Worm (Caenorhabditis elegans) whole organism, L2 larva: ENCODE results near the gene sth-1.

Source experiments
- Y55F3AM.14 ChIP-seq: fragments of 200-800 bp; sonication (Bioruptor generic); optimal IDR thresholded peaks from 2 replicates; lab custom pipeline; 2018; ENCODE audit warnings: mild to moderate bottlenecking, missing genetic modification characterization, missing compliant biosample characterization
- ZK546.5 ChIP-seq: sonication (generic microtip); optimal IDR thresholded peaks from 2 replicates; lab custom pipeline; 2017; ENCODE audit warnings: missing biosample characterization, missing genetic modification characterization
- alr-1 ChIP-seq: fragments of 150-350 bp; optimal IDR thresholded peaks from 2 replicates; lab custom pipeline; 2014; ENCODE audit warnings: missing biosample characterization, missing genetic modification characterization
- aly-2 ChIP-seq: fragments of 150-350 bp; optimal IDR thresholded peaks from 2 replicates; lab custom pipeline; 2014; ENCODE audit warnings: missing biosample characterization, missing genetic modification characterization
- ceh-82 ChIP-seq: fragments of 150-350 bp; optimal IDR thresholded peaks from 2 replicates; lab custom pipeline; 2014; ENCODE audit warnings: missing biosample characterization, missing genetic modification characterization
- crh-2 ChIP-seq: sonication (generic microtip); optimal IDR thresholded peaks from 2 replicates; lab custom pipeline; 2017; ENCODE audit warnings: missing biosample characterization, missing genetic modification characterization
- dmd-4 ChIP-seq: sonication (generic microtip); optimal IDR thresholded peaks from 2 replicates; lab custom pipeline; 2017; ENCODE audit warnings: missing biosample characterization, missing genetic modification characterization
- elt-3 ChIP-seq: sonication (generic microtip); optimal IDR thresholded peaks from 2 replicates; lab custom pipeline; 2017; ENCODE audit warnings: missing biosample characterization, missing genetic modification characterization
- fos-1 ChIP-seq: fragments of 150-350 bp; optimal IDR thresholded peaks from 2 replicates; lab custom pipeline; 2014; ENCODE audit warnings: missing biosample characterization, missing genetic modification characterization
- gmeb-1 ChIP-seq: fragments of 150-350 bp; optimal IDR thresholded peaks from 2 replicates; lab custom pipeline; 2014; ENCODE audit warnings: missing biosample characterization, missing genetic modification characterization
- lin-11 ChIP-seq: fragments of 150-350 bp; sonication (generic microtip); optimal IDR thresholded peaks from 2 replicates; lab custom pipeline; 2014; ENCODE audit warnings: missing biosample characterization, missing genetic modification characterization, inconsistent platforms, mixed read lengths
- lin-13 ChIP-seq: fragments of 150-350 bp; optimal IDR thresholded peaks from 2 replicates; lab custom pipeline; 2014; ENCODE audit warnings: missing biosample characterization, missing genetic modification reagents, missing genetic modification characterization
- lin-39 ChIP-seq: fragments of 150-350 bp; optimal IDR thresholded peaks from 2 replicates; lab custom pipeline; 2014; ENCODE audit warnings: missing biosample characterization, missing genetic modification reagents, missing genetic modification characterization
- lsy-2 ChIP-seq, 2 experiments: fragments of 150-350 bp in 1 of 2; sonication (generic microtip) in 1 of 2; optimal IDR thresholded peaks; 2 replicates each; lab custom pipeline; 2014 to 2017; ENCODE audit warnings: missing biosample characterization in 2 of 2, missing genetic modification characterization in 2 of 2
- mab-5 ChIP-seq: fragments of 150-350 bp; optimal IDR thresholded peaks from 2 replicates; lab custom pipeline; 2014; ENCODE audit warnings: missing biosample characterization, missing genetic modification characterization
- mbf-1 ChIP-seq: sonication (generic microtip); optimal IDR thresholded peaks from 2 replicates; lab custom pipeline; 2017; ENCODE audit warnings: missing biosample characterization, missing genetic modification characterization
- nhr-10 ChIP-seq: sonication (generic microtip); optimal IDR thresholded peaks from 2 replicates; lab custom pipeline; 2017; ENCODE audit warnings: missing biosample characterization, missing genetic modification characterization
- nhr-11 ChIP-seq: fragments of 150-350 bp; optimal IDR thresholded peaks from 2 replicates; lab custom pipeline; 2014; ENCODE audit warnings: missing biosample characterization, missing genetic modification characterization
- nhr-12 ChIP-seq: fragments of 150-350 bp; optimal IDR thresholded peaks from 2 replicates; lab custom pipeline; 2014; ENCODE audit warnings: missing biosample characterization, missing genetic modification characterization
- nhr-237 ChIP-seq: fragments of 150-350 bp; optimal IDR thresholded peaks from 2 replicates; lab custom pipeline; 2014; ENCODE audit warnings: missing biosample characterization, missing genetic modification characterization
- skn-1 ChIP-seq: sonication (generic microtip); optimal IDR thresholded peaks from 2 replicates; lab custom pipeline; 2017; ENCODE audit warnings: missing biosample characterization, missing genetic modification characterization
- sma-9 ChIP-seq, 2 experiments: fragments of 150-350 bp in 1 of 2; sonication (generic microtip) in 1 of 2; optimal IDR thresholded peaks; 2 replicates each; lab custom pipeline; 2014 to 2016; ENCODE audit warnings: missing genetic modification characterization in 2 of 2, mild to moderate bottlenecking in 1 of 2, missing biosample characterization in 1 of 2, missing compliant biosample characterization in 1 of 2, missing genetic modification reagents in 1 of 2, moderate library complexity in 1 of 2
- snpc-4 ChIP-seq: fragments of 150-350 bp; optimal IDR thresholded peaks from 2 replicates; lab custom pipeline; 2014; ENCODE audit warnings: missing biosample characterization, missing genetic modification characterization
- unc-39 ChIP-seq: fragments of 150-350 bp; optimal IDR thresholded peaks from 2 replicates; lab custom pipeline; 2014; ENCODE audit warnings: missing biosample characterization, missing genetic modification characterization
- ztf-1 ChIP-seq: fragments of 200-800 bp; sonication (Bioruptor generic); conservative IDR thresholded peaks from 2 replicates; pipeline ENCODE4 v1.3.6; 2022; ENCODE audit warnings: missing genetic modification characterization, missing compliant biosample characterization
- ztf-4 ChIP-seq: fragments of 150-350 bp; optimal IDR thresholded peaks from 2 replicates; lab custom pipeline; 2014; ENCODE audit warnings: missing biosample characterization, missing genetic modification characterization

Gene sth-1

ce11 chrV:8092385-8092784 is 40.4 kb downstream of the sth-1 start, which contains the start of gene str-129:
Gene str-129 (minus strand): TSS chrV:8092485.
- TF ChIP-seq nhr-10 (no peak), lsy-2 (tag; optimal IDR thresholded peaks at IDR 0.05; lab: Kevin White, UChicago) (no peak), dmd-4 (tag; lab: Kevin White, UChicago) (no peak), nhr-237 (tag; lab: Kevin White, UChicago) (no peak), aly-2 (tag; lab: Kevin White, UChicago) (no peak), mbf-1 (tag; lab: Kevin White, UChicago) (no peak), gmeb-1 (tag; lab: Kevin White, UChicago) (no peak), skn-1 (tag; lab: Kevin White, UChicago) (no peak), snpc-4 (no peak), Y55F3AM.14 (GFP tag; lab: Kevin White, UChicago) (no peak), crh-2 (tag; lab: Kevin White, UChicago) (no peak), elt-3 (tag; lab: Kevin White, UChicago) (no peak), lin-39 (tag; lab: Kevin White, UChicago) (no peak), unc-39 (tag; lab: Kevin White, UChicago) (no peak), mab-5 (tag; lab: Kevin White, UChicago) (no peak), ztf-1 (GFP tag; lab: Robert Waterston, UW) (no peak)

- TF ChIP-seq skn-1 (tag; lab: Kevin White, UChicago) (no peak), lin-11 (tag; lab: Kevin White, UChicago) (no peak), aly-2 (tag; lab: Kevin White, UChicago) (no peak), Y55F3AM.14 (GFP tag; lab: Kevin White, UChicago) (no peak), nhr-12 (tag; lab: Kevin White, UChicago) (no peak), ztf-1 (GFP tag; lab: Robert Waterston, UW) (no peak)
Measured at ce11 chrV:8095378-8095777, 43.4 kb downstream of the sth-1 start, which contains the start of gene str-146. Gene str-146 (minus strand): TSS chrV:8095478.

- TF ChIP-seq ZK546.5 (tag; lab: Kevin White, UChicago) (no peak), ztf-4 (tag; lab: Kevin White, UChicago) (no peak), lin-11 (tag; lab: Kevin White, UChicago) (no peak), snpc-4 (no peak)
Measured at ce11 chrV:8098239-8098638, 46.3 kb downstream of the sth-1 start, which contains the start of gene str-145. Gene str-145 (minus strand): TSS chrV:8098339.

- TF ChIP-seq lin-13 (no peak), lin-39 (tag; lab: Kevin White, UChicago) (no peak), elt-3 (tag; lab: Kevin White, UChicago) (no peak), fos-1 (tag; lab: Kevin White, UChicago) (no peak), ceh-82 (no peak), unc-39 (tag; lab: Kevin White, UChicago) (no peak), nhr-11 (tag; lab: Kevin White, UChicago) (no peak), alr-1 (tag; lab: Kevin White, UChicago) (no peak), sma-9 (GFP tag; optimal IDR thresholded peaks at IDR 0.05; lab: Kevin White, UChicago) (no peak), sma-9 (tag; optimal IDR thresholded peaks at IDR 0.05; lab: Kevin White, UChicago) (no peak), ztf-4 (tag; lab: Kevin White, UChicago) (no peak)
Measured at ce11 chrV:8099306-8099705, 47.4 kb downstream of the sth-1 start, which contains the start of gene sdz-23. Gene sdz-23 (plus strand): TSS chrV:8099606.

ce11 chrV:8102960-8103359 is 51.0 kb downstream of the sth-1 start, which contains the start of gene str-90:
Gene str-90 (plus strand): TSS chrV:8103260.
- no peak for TF ChIP-seq crh-2 (tag; lab: Kevin White, UChicago)
